Worm (Caenorhabditis elegans) whole organism, L1 larva: Measurements from ENCODE around the gene F08G2.4.

Experiments
- ceh-82 ChIP-seq, 3 experiments: fragments of 150-350 bp in 1 of 3; sonication (generic microtip) in 2 of 3; optimal IDR thresholded peaks; 2 replicates each; lab custom pipeline; 2014 to 2017; ENCODE audit warnings: missing biosample characterization in 3 of 3, missing genetic modification characterization in 3 of 3
- egl-27 ChIP-seq, 2 experiments: fragments of 150-350 bp in 1 of 2; sonication (generic microtip); optimal IDR thresholded peaks; 3 replicates each; lab custom pipeline; 2017 to 2018; ENCODE audit warnings: missing biosample characterization in 2 of 2, missing genetic modification characterization in 2 of 2, missing genetic modification reagents in 2 of 2
- elt-2 ChIP-seq: sonication (generic microtip); optimal IDR thresholded peaks from 2 replicates; lab custom pipeline; 2016; ENCODE audit warnings: missing genetic modification characterization, mild to moderate bottlenecking, inconsistent platforms, missing compliant biosample characterization, missing genetic modification reagents
- hlh-4 ChIP-seq: sonication (generic microtip); optimal IDR thresholded peaks from 2 replicates; lab custom pipeline; 2016; ENCODE audit warnings: mild to moderate bottlenecking, missing genetic modification characterization, missing compliant biosample characterization
- lin-13 ChIP-seq: fragments of 150-350 bp; optimal IDR thresholded peaks from 2 replicates; lab custom pipeline; 2014; ENCODE audit warnings: missing biosample characterization, missing genetic modification reagents, missing genetic modification characterization
- mep-1 ChIP-seq: fragments of 150-350 bp; optimal IDR thresholded peaks from 2 replicates; lab custom pipeline; 2014; ENCODE audit warnings: missing biosample characterization, missing genetic modification characterization
- skn-1 ChIP-seq: fragments of 150-350 bp; optimal IDR thresholded peaks from 2 replicates; lab custom pipeline; 2014; ENCODE audit warnings: missing biosample characterization, missing genetic modification characterization

ce11 chrII:13815513-13815912, 14.9 kb upstream of the F08G2.4 start:
- TF ChIP-seq lin-13, result no peak
- no peak for TF ChIP-seq ceh-82 (tag; optimal IDR thresholded peaks at IDR 0.05; lab: Kevin White, UChicago)
- no peak for TF ChIP-seq mep-1 (tag; lab: Kevin White, UChicago)
- no peak for TF ChIP-seq egl-27 (tag; optimal IDR thresholded peaks at IDR 0.05; lab: Kevin White, UChicago)
- TF ChIP-seq elt-2 (tag; lab: Kevin White, UChicago), result no peak
- no peak for TF ChIP-seq hlh-4 (tag; lab: Kevin White, UChicago)
- TF ChIP-seq skn-1 (tag; lab: Kevin White, UChicago), result no peak
